Worm (Caenorhabditis elegans) whole organism, early embryonic: ENCODE results near the gene mtm-9.

Experiments used
- B0310.2 ChIP-seq: sonication (generic microtip); optimal IDR thresholded peaks from 2 replicates; lab custom pipeline; 2016; ENCODE audit warnings: mild to moderate bottlenecking, missing genetic modification characterization, missing compliant biosample characterization
- ama-1 ChIP-seq: fragments of 150-350 bp; optimal IDR thresholded peaks from 2 replicates; lab custom pipeline; 2014
- pes-1 ChIP-seq: fragments of 200-800 bp; sonication (Bioruptor generic); IDR thresholded peaks from 2 replicates; pipeline ENCODE4 v1.3.6; 2022; ENCODE audit warnings: missing genetic modification reagents, missing genetic modification characterization, missing compliant biosample characterization
- sea-1 ChIP-seq: fragments of 200-800 bp; sonication (Bioruptor generic); conservative IDR thresholded peaks from 2 replicates; pipeline ENCODE4 v1.3.6; 2022; ENCODE audit warnings: missing genetic modification characterization, missing compliant biosample characterization
- tbx-11 ChIP-seq: fragments of 200-800 bp; sonication (Bioruptor generic); IDR thresholded peaks from 2 replicates; pipeline ENCODE4 v1.3.6; 2022; ENCODE audit warnings: missing genetic modification characterization, missing compliant biosample characterization

DNA sequence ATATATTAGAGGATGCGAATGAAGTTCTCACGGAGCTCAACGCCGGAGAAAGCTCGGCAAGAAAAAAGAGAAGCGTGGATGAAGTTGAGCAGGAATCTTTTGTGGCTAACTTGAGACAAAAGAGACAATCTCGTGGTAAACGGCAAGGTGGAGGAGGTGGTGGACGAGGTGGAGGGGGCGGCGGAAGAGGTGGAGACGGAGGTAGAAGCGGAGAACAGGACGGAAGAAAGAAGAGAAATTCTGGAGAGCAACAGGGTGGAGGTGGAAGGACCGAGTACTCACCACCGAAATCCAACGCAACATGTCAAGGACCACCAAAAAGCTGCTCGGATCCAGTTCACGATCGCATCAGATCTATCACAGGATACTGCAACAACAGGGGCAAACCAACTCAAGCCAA is 47.0 kb downstream of the mtm-9 start:
- no peak for TF ChIP-seq ama-1 (lab: Kevin White, UChicago)
- no peak for TF ChIP-seq pes-1
- no peak for TF ChIP-seq tbx-11 (GFP tag; lab: Robert Waterston, UW)
- no peak for TF ChIP-seq sea-1 (GFP tag; lab: Robert Waterston, UW)
- TF ChIP-seq B0310.2 (tag; lab: Kevin White, UChicago) = no peak
